Fruit fly (Drosophila melanogaster) whole organism, embryonic: ENCODE data around the gene CG14401.

Experiments
- BtbVII ChIP-seq: fragments of 200-800 bp; sonication (Bioruptor generic); optimal IDR thresholded peaks from 3 replicates; lab custom pipeline; 2017; ENCODE audit warnings: missing biosample characterization, mild to moderate bottlenecking, missing genetic modification characterization
- CG10431 ChIP-seq: fragments of 200-800 bp; sonication (Bioruptor generic); optimal IDR thresholded peaks from 3 replicates; lab custom pipeline; 2018; ENCODE audit warnings: missing biosample characterization, mild to moderate bottlenecking, missing genetic modification characterization
- CG10462 ChIP-seq: fragments of 200-800 bp; sonication (Bioruptor generic); optimal IDR thresholded peaks from 2 replicates; lab custom pipeline; 2016; ENCODE audit warnings: missing biosample characterization, missing genetic modification characterization
- CG11398 ChIP-seq: fragments of 200-800 bp; sonication (Bioruptor generic); optimal IDR thresholded peaks from 2 replicates; lab custom pipeline; 2016; ENCODE audit warnings: missing biosample characterization, missing genetic modification characterization
- CG11504 ChIP-seq: fragments of 200-800 bp; sonication (Bioruptor generic); optimal IDR thresholded peaks from 3 replicates; lab custom pipeline; 2019; ENCODE audit warnings: missing biosample characterization, mild to moderate bottlenecking, missing genetic modification characterization, moderate library complexity
- CG12155 ChIP-seq: fragments of 200-800 bp; sonication (Bioruptor generic); optimal IDR thresholded peaks from 3 replicates; lab custom pipeline; 2016; ENCODE audit warnings: missing biosample characterization, missing genetic modification characterization
- CG12219 ChIP-seq: fragments of 200-800 bp; sonication (Bioruptor generic); optimal IDR thresholded peaks from 3 replicates; lab custom pipeline; 2018; ENCODE audit warnings: missing biosample characterization, mild to moderate bottlenecking, missing genetic modification characterization
- CG12659 ChIP-seq: fragments of 200-800 bp; sonication (Bioruptor generic); optimal IDR thresholded peaks from 3 replicates; lab custom pipeline; 2017; ENCODE audit warnings: mild to moderate bottlenecking, missing biosample characterization, missing genetic modification reagents, missing genetic modification characterization
- CG15696 ChIP-seq: fragments of 200-800 bp; sonication (Bioruptor generic); optimal IDR thresholded peaks from 2 replicates; lab custom pipeline; 2019; ENCODE audit warnings: missing biosample characterization, mild to moderate bottlenecking, missing genetic modification characterization, moderate library complexity
- CG1602 ChIP-seq: fragments of 200-800 bp; sonication (Bioruptor generic); optimal IDR thresholded peaks from 3 replicates; lab custom pipeline; 2016; ENCODE audit warnings: missing biosample characterization, missing genetic modification characterization
- CG17186 ChIP-seq: fragments of 200-800 bp; sonication (Bioruptor generic); optimal IDR thresholded peaks from 3 replicates; lab custom pipeline; 2017; ENCODE audit warnings: missing biosample characterization, missing genetic modification reagents, missing genetic modification characterization
- CG2202 ChIP-seq: fragments of 200-800 bp; sonication (Bioruptor generic); optimal IDR thresholded peaks from 2 replicates; lab custom pipeline; 2018; ENCODE audit warnings: missing biosample characterization, mild to moderate bottlenecking, missing genetic modification characterization
- CG32532 ChIP-seq: fragments of 200-800 bp; sonication (Bioruptor generic); IDR thresholded peaks from 2 replicates; pipeline ENCODE4 v1.3.6; 2022; ENCODE audit warnings: missing biosample characterization, missing genetic modification characterization
- CG34376 ChIP-seq: fragments of 200-800 bp; sonication (Bioruptor generic); optimal IDR thresholded peaks from 2 replicates; lab custom pipeline; 2018; ENCODE audit warnings: missing biosample characterization, mild to moderate bottlenecking, missing genetic modification characterization
- CG34422 ChIP-seq: fragments of 200-800 bp; sonication (Bioruptor generic); IDR thresholded peaks from 3 replicates; pipeline ENCODE4 v1.3.6; 2022; ENCODE audit warnings: missing biosample characterization, missing genetic modification characterization
- CG3847 ChIP-seq: fragments of 200-800 bp; sonication (Bioruptor generic); IDR thresholded peaks from 2 replicates; pipeline ENCODE4 v1.3.6; 2022; ENCODE audit warnings: missing biosample characterization, missing genetic modification characterization
- CG6175 ChIP-seq: fragments of 200-800 bp; sonication (Bioruptor generic); IDR thresholded peaks from 3 replicates; pipeline ENCODE4 v1.3.6; 2022; ENCODE audit warnings: missing biosample characterization, missing genetic modification characterization
- CG6254 ChIP-seq: fragments of 200-800 bp; sonication (Bioruptor generic); optimal IDR thresholded peaks from 3 replicates; lab custom pipeline; 2017; ENCODE audit warnings: mild to moderate bottlenecking, missing biosample characterization, missing genetic modification reagents, missing genetic modification characterization
- CG6765 ChIP-seq: fragments of 200-800 bp; sonication (Bioruptor generic); optimal IDR thresholded peaks from 3 replicates; lab custom pipeline; 2017; ENCODE audit warnings: missing biosample characterization, mild to moderate bottlenecking, missing genetic modification characterization
- CG8290 ChIP-seq, 3 experiments: fragments of 200-800 bp; sonication (Bioruptor generic); optimal IDR thresholded peaks; 2 replicates each; lab custom pipeline; 2016 to 2019; ENCODE audit warnings: missing biosample characterization in 3 of 3, missing genetic modification characterization in 3 of 3, mild to moderate bottlenecking in 2 of 3, moderate library complexity in 1 of 3
- CG8478 ChIP-seq: fragments of >200 bp; optimal IDR thresholded peaks from 2 replicates; lab custom pipeline; 2018
- CG8765 ChIP-seq: fragments of 200-800 bp; sonication (Bioruptor generic); IDR thresholded peaks from 2 replicates; pipeline ENCODE4 v1.3.6; 2022; ENCODE audit warnings: missing biosample characterization, missing genetic modification characterization
- CTCF ChIP-seq: fragments of 200-800 bp; sonication (Bioruptor generic); optimal IDR thresholded peaks from 2 replicates; lab custom pipeline; 2017; ENCODE audit warnings: missing biosample characterization, mild to moderate bottlenecking, missing genetic modification characterization, moderate library complexity
- CrebB ChIP-seq: fragments of 200-800 bp; sonication (Bioruptor generic); optimal IDR thresholded peaks from 3 replicates; lab custom pipeline; 2018; ENCODE audit warnings: missing biosample characterization, mild to moderate bottlenecking, missing genetic modification characterization
- D19B ChIP-seq: fragments of 200-800 bp; sonication (Bioruptor generic); optimal IDR thresholded peaks from 2 replicates; lab custom pipeline; 2017; ENCODE audit warnings: missing biosample characterization, mild to moderate bottlenecking, missing genetic modification characterization
- Dfd ChIP-seq, 2 experiments: fragments of >200 bp; optimal IDR thresholded peaks; 2 replicates each; lab custom pipeline; 2017; ENCODE audit warnings: missing biosample characterization in 2 of 2, missing genetic modification characterization in 2 of 2
- Drgx ChIP-seq: fragments of 200-800 bp; sonication (Bioruptor generic); IDR thresholded peaks from 2 replicates; pipeline ENCODE4 v1.3.6; 2022; ENCODE audit warnings: missing biosample characterization, missing genetic modification characterization
- Elba2 ChIP-seq: fragments of 200-800 bp; sonication (Bioruptor generic); optimal IDR thresholded peaks from 3 replicates; lab custom pipeline; 2016; ENCODE audit warnings: missing biosample characterization, missing genetic modification characterization
- Ets65A ChIP-seq: fragments of 200-800 bp; sonication (Bioruptor generic); peaks from one replicate; lab custom pipeline; 2016; ENCODE audit warnings: missing biosample characterization, missing genetic modification characterization
- Fer3 ChIP-seq: fragments of 200-800 bp; sonication (Bioruptor generic); optimal IDR thresholded peaks from 2 replicates; lab custom pipeline; 2018; ENCODE audit warnings: missing biosample characterization, mild to moderate bottlenecking, missing genetic modification characterization, moderate library complexity
- HLH3B ChIP-seq: fragments of 200-800 bp; sonication (Bioruptor generic); IDR thresholded peaks from 2 replicates; pipeline ENCODE4 v1.3.6; 2022; ENCODE audit warnings: missing biosample characterization, missing genetic modification characterization
- HmgZ ChIP-seq: fragments of 200-800 bp; sonication (Bioruptor generic); optimal IDR thresholded peaks from 2 replicates; lab custom pipeline; 2018; ENCODE audit warnings: missing biosample characterization, mild to moderate bottlenecking, missing genetic modification characterization
- Lim3 ChIP-seq: fragments of 200-800 bp; sonication (Bioruptor generic); IDR thresholded peaks from 2 replicates; pipeline ENCODE4 v1.3.6; 2022; ENCODE audit warnings: missing biosample characterization, missing genetic modification characterization
- Sry-β ChIP-seq: fragments of 200-800 bp; sonication (Bioruptor generic); optimal IDR thresholded peaks from 2 replicates; lab custom pipeline; 2018; ENCODE audit warnings: missing biosample characterization, mild to moderate bottlenecking, missing genetic modification characterization, moderate library complexity
- YL-1 ChIP-seq: fragments of 200-800 bp; sonication (Bioruptor generic); optimal IDR thresholded peaks from 3 replicates; lab custom pipeline; 2017; ENCODE audit warnings: missing biosample characterization, mild to moderate bottlenecking, missing genetic modification characterization
- ab ChIP-seq: fragments of 200-800 bp; sonication (Bioruptor generic); optimal IDR thresholded peaks from 2 replicates; lab custom pipeline; 2016; ENCODE audit warnings: missing biosample characterization, missing genetic modification characterization
- ash1 ChIP-seq: fragments of 200-800 bp; sonication (Bioruptor generic); optimal IDR thresholded peaks from 2 replicates; lab custom pipeline; 2018; ENCODE audit warnings: missing biosample characterization, mild to moderate bottlenecking, missing genetic modification characterization
- cato ChIP-seq: fragments of 200-800 bp; sonication (Bioruptor generic); optimal IDR thresholded peaks from 2 replicates; lab custom pipeline; 2016; ENCODE audit warnings: missing biosample characterization, missing genetic modification characterization, borderline replicate concordance
- da ChIP-seq: fragments of 200-800 bp; sonication (Bioruptor generic); optimal IDR thresholded peaks from 2 replicates; lab custom pipeline; 2016; ENCODE audit warnings: missing biosample characterization, missing genetic modification characterization
- dysf ChIP-seq: fragments of 200-800 bp; sonication (Bioruptor generic); IDR thresholded peaks from 3 replicates; pipeline ENCODE4 v1.3.6; 2022; ENCODE audit warnings: missing biosample characterization, missing genetic modification characterization
- gem ChIP-seq: fragments of 200-800 bp; sonication (Bioruptor generic); optimal IDR thresholded peaks from 2 replicates; lab custom pipeline; 2019; ENCODE audit warnings: missing biosample characterization, mild to moderate bottlenecking, missing genetic modification characterization, moderate library complexity
- gsb-n ChIP-seq: fragments of 200-800 bp; sonication (Bioruptor generic); optimal IDR thresholded peaks from 3 replicates; lab custom pipeline; 2018; ENCODE audit warnings: missing biosample characterization, mild to moderate bottlenecking, missing genetic modification characterization
- hkb ChIP-seq, 2 experiments: fragments of 200-800 bp in 1 of 2; fragments of >200 bp in 1 of 2; sonication (Bioruptor generic) in 1 of 2; IDR thresholded peaks in 1 of 2; optimal IDR thresholded peaks in 1 of 2; 2 replicates each; pipeline versions ENCODE4 v1.3.6 to Lab custom; 2017 to 2022; ENCODE audit warnings: missing biosample characterization in 1 of 2, missing genetic modification characterization in 1 of 2
- hth ChIP-seq: fragments of >200 bp; optimal IDR thresholded peaks from 2 replicates; lab custom pipeline; 2017; ENCODE audit warnings: inconsistent platforms
- ind ChIP-seq: fragments of 200-800 bp; sonication (Bioruptor generic); optimal IDR thresholded peaks from 3 replicates; lab custom pipeline; 2016; ENCODE audit warnings: missing biosample characterization, missing genetic modification characterization
- pfk ChIP-seq: fragments of 200-800 bp; sonication (Bioruptor generic); optimal IDR thresholded peaks from 2 replicates; lab custom pipeline; 2018; ENCODE audit warnings: missing biosample characterization, mild to moderate bottlenecking, missing genetic modification characterization, moderate library complexity
- pros ChIP-seq: fragments of 200-800 bp; sonication (Bioruptor generic); optimal IDR thresholded peaks from 3 replicates; lab custom pipeline; 2019; ENCODE audit warnings: missing biosample characterization, mild to moderate bottlenecking, missing genetic modification characterization, moderate library complexity
- sisA ChIP-seq: fragments of 200-800 bp; sonication (Bioruptor generic); IDR thresholded peaks from 2 replicates; pipeline ENCODE4 v1.3.6; 2022; ENCODE audit warnings: missing biosample characterization, missing genetic modification characterization
- sr ChIP-seq: fragments of 200-800 bp; sonication (Bioruptor generic); IDR thresholded peaks from 3 replicates; pipeline ENCODE4 v1.3.6; 2022; ENCODE audit warnings: missing biosample characterization, missing genetic modification characterization
- tll ChIP-seq, 2 experiments: fragments of 200-800 bp in 1 of 2; fragments of >200 bp in 1 of 2; sonication (Bioruptor generic) in 1 of 2; optimal IDR thresholded peaks; 2 replicates each; lab custom pipeline; 2017 to 2019; ENCODE audit warnings: missing biosample characterization in 2 of 2, missing genetic modification characterization in 2 of 2, mild to moderate bottlenecking in 1 of 2, moderate library complexity in 1 of 2
- ttk ChIP-seq: fragments of 200-800 bp; sonication (Bioruptor generic); IDR thresholded peaks from 2 replicates; pipeline ENCODE4 v2.1.2; 2022; ENCODE audit warnings: missing biosample characterization, missing genetic modification characterization

CG14401 gene

DNA sequence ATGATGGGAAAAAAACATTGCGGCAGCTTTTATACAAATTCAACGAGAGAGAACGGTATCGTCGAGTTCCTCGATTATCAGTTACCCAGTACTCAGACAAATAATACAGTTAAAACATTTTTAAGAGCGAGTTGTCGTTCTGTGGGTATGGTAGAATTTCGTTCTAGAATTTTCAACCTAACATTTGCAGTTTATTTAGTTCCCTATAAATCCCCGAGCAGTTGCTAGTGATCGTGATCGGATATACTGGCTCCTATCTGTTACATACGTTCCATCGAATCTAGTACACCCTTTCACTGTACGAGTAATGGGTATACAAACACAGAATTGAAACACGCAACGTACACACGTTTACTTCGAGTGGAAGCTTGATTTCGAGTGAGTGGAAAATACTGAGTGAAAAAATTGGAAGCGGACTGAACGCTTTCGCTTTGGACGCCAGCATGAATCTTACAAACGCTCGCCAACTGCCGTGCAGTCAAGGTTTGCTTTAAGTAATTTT is 4.8 kb upstream of the CG14401 start, which contains the start of gene CG9338:
TSS of gene CG9338 (plus strand) at position 452 of the 502 bp plus-strand sequence.
- no peak for TF ChIP-seq Lim3 (GFP tag; lab: Robert Waterston, UW)
- TF ChIP-seq CG6254 (GFP tag; lab: Kevin White, UChicago) = peak; percentile 85
- TF ChIP-seq pfk = no peak
- peak; percentile 80 for TF ChIP-seq sisA (GFP tag; lab: Robert Waterston, UW)
- peak; percentile 92 for TF ChIP-seq BtbVII (GFP tag; lab: Kevin White, UChicago)
- TF ChIP-seq CG6175 (GFP tag; lab: Robert Waterston, UW) = peak; percentile 80
- TF ChIP-seq Ets65A = peak; percentile 96
- peak; percentile 75; the same call in 1 of the 2 replicates for TF ChIP-seq HLH3B (GFP tag; lab: Robert Waterston, UW)
- peak; percentile 83 for TF ChIP-seq CG11398 (GFP tag; lab: Kevin White, UChicago)
- TF ChIP-seq tll (GFP tag; optimal IDR thresholded peaks at IDR 0.05; lab: Kevin White, UChicago) = no peak
- TF ChIP-seq CG3847 (GFP tag; lab: Robert Waterston, UW) = peak; percentile 70
- TF ChIP-seq pros (GFP tag; lab: Kevin White, UChicago) = peak; percentile 60
- no peak for TF ChIP-seq hth (lab: Kevin White, UChicago)
- TF ChIP-seq CG12155 (GFP tag; lab: Kevin White, UChicago) = peak; percentile 96
- TF ChIP-seq D19B (GFP tag; lab: Kevin White, UChicago) = peak; percentile 98
- TF ChIP-seq Fer3 (tag; lab: Kevin White, UChicago) = peak; percentile 91
- TF ChIP-seq Dfd (GFP tag; optimal IDR thresholded peaks at IDR 0.05; lab: Kevin White, UChicago) = no peak
- peak; percentile 92 for TF ChIP-seq Drgx (GFP tag; lab: Robert Waterston, UW)
- peak; percentile 54 for TF ChIP-seq CTCF (GFP tag; lab: Kevin White, UChicago)
- TF ChIP-seq CG32532 = peak; percentile 95
- peak; percentile 46 for TF ChIP-seq ash1 (GFP tag; lab: Kevin White, UChicago)
- peak; percentile 40 for TF ChIP-seq Sry-β (GFP tag; lab: Kevin White, UChicago)
- peak; percentile 93 for TF ChIP-seq CG6765
- peak; percentile 75 for TF ChIP-seq cato
- TF ChIP-seq CG12219 (GFP tag; lab: Kevin White, UChicago) = peak; percentile 70
- peak; percentile 52 for TF ChIP-seq CG10462 (GFP tag; lab: Kevin White, UChicago)
- TF ChIP-seq CG12659 = peak; percentile 86
- peak; percentile 62; the same call in 1 of the 2 replicates for TF ChIP-seq ttk
- TF ChIP-seq CG8765 (GFP tag; lab: Robert Waterston, UW) = peak; percentile 49; the same call in 1 of the 2 replicates
- peak; percentile 85 for TF ChIP-seq HmgZ (tag; lab: Kevin White, UChicago)
- peak; percentile 55 for TF ChIP-seq ab (GFP tag; lab: Kevin White, UChicago)
- TF ChIP-seq dysf (GFP tag; lab: Robert Waterston, UW) = peak; percentile 85
- peak; percentile 62 for TF ChIP-seq CG17186 (GFP tag; lab: Kevin White, UChicago)
- peak; percentile 35 for TF ChIP-seq CG10431
- no peak for TF ChIP-seq CG8478 (lab: Kevin White, UChicago)
- peak; percentile 87 for TF ChIP-seq gem (tag; lab: Kevin White, UChicago)
- peak; percentile 43 for TF ChIP-seq gsb-n (tag; lab: Kevin White, UChicago)
- TF ChIP-seq sr = peak; percentile 13; the same call in 1 of the 3 replicates
- peak; percentile 36 for TF ChIP-seq YL-1 (GFP tag; lab: Kevin White, UChicago)
- peak; percentile 64 for TF ChIP-seq CG1602
- peak; percentile 92 for TF ChIP-seq CG34376 (GFP tag; lab: Kevin White, UChicago)
- TF ChIP-seq ind (GFP tag; lab: Kevin White, UChicago) = peak; percentile 96
- peak; percentile 67 for TF ChIP-seq da
- peak; percentile 76 for TF ChIP-seq CrebB (tag; lab: Kevin White, UChicago)
- peak; percentile 84 for TF ChIP-seq CG11504 (tag; lab: Kevin White, UChicago)
- no peak for TF ChIP-seq Elba2 (GFP tag; lab: Kevin White, UChicago)
- TF ChIP-seq CG2202 (tag; lab: Kevin White, UChicago) = peak; percentile 70
- peak; percentile 94; the same call in 2 of the 3 replicates for TF ChIP-seq CG34422 (GFP tag; lab: Robert Waterston, UW)
- no peak for TF ChIP-seq hkb (optimal IDR thresholded peaks at IDR 0.05; lab: Kevin White, UChicago)
- peak; percentile 83 for TF ChIP-seq hkb (GFP tag; IDR thresholded peaks at IDR 0.05; lab: Robert Waterston, UW)
- peak; percentile 40 for TF ChIP-seq CG8290 (GFP tag; optimal IDR thresholded peaks at IDR 0.05; lab: Kevin White, UChicago)
- peak; percentile 14 to 60 for TF ChIP-seq CG8290 (tag; optimal IDR thresholded peaks at IDR 0.05; lab: Kevin White, UChicago)
- TF ChIP-seq CG15696 (tag; lab: Kevin White, UChicago) = peak; percentile 74
